Worm (Caenorhabditis elegans): ENCODE measurements around the gene Y38C1AA.7.
A peak's percentile ranks its signal among the peaks of the same experiment; 100 is the strongest.

Gene Y38C1AA.7

ce11 chrIV:141022-141421 lies 17.7 kb upstream of the Y38C1AA.7 start:
- TF ChIP-seq ceh-16 (tag; optimal IDR thresholded peaks at IDR 0.05) (no peak), R02D3.7 (tag; optimal IDR thresholded peaks at IDR 0.05) (no peak), zag-1 (tag; optimal IDR thresholded peaks at IDR 0.05) (no peak), ZK546.5 (tag; optimal IDR thresholded peaks at IDR 0.05) (no peak), lin-13 (GFP tag; optimal IDR thresholded peaks at IDR 0.05) (no peak), skn-1 (tag; optimal IDR thresholded peaks at IDR 0.05) (no peak), Y55F3AM.14 (GFP tag; optimal IDR thresholded peaks at IDR 0.05) (no peak), ztf-4 (tag; optimal IDR thresholded peaks at IDR 0.05) (no peak), blmp-1 (tag; optimal IDR thresholded peaks at IDR 0.05; ENCODE audit: insufficient read depth) (no peak)

ce11 chrIV:143807-144371 lies 14.9 kb upstream of the Y38C1AA.7 start:
- TF ChIP-seq ceh-16 (tag; optimal IDR thresholded peaks at IDR 0.05), result no peak
- TF ChIP-seq peb-1 (tag; optimal IDR thresholded peaks at IDR 0.05), result no peak
- no peak for TF ChIP-seq sma-9 (GFP tag; optimal IDR thresholded peaks at IDR 0.05)
- TF ChIP-seq sma-9 (tag; optimal IDR thresholded peaks at IDR 0.05), result no peak
- TF ChIP-seq lin-11 (tag; optimal IDR thresholded peaks at IDR 0.05), result peak; percentile 48
- no peak for TF ChIP-seq nhr-12 (tag; optimal IDR thresholded peaks at IDR 0.05)
- TF ChIP-seq unc-55 (GFP tag; optimal IDR thresholded peaks at IDR 0.05), result peak; percentile 66
- peak; percentile 20 for TF ChIP-seq snpc-4 (tag; optimal IDR thresholded peaks at IDR 0.05)
- no peak for TF ChIP-seq elt-1 (tag; optimal IDR thresholded peaks at IDR 0.05)
- TF ChIP-seq ceh-82 (tag; optimal IDR thresholded peaks at IDR 0.05), result no peak
- no peak for TF ChIP-seq sem-4 (tag; optimal IDR thresholded peaks at IDR 0.05)
- TF ChIP-seq mab-5 (tag; optimal IDR thresholded peaks at IDR 0.05), result peak; percentile 1
- TF ChIP-seq nhr-11 (tag; optimal IDR thresholded peaks at IDR 0.05), result no peak
- no peak for TF ChIP-seq sma-3 (GFP tag; optimal IDR thresholded peaks at IDR 0.05)
- peak; percentile 27 to 82 for TF ChIP-seq mdl-1 (tag; optimal IDR thresholded peaks at IDR 0.05)
- no peak for TF ChIP-seq ztf-1 (GFP tag; conservative IDR thresholded peaks at IDR 0.05)
- TF ChIP-seq ama-1 (optimal IDR thresholded peaks at IDR 0.05), result no peak
- no peak for TF ChIP-seq nhr-6 (tag; optimal IDR thresholded peaks at IDR 0.05)
- TF ChIP-seq crh-2 (tag; optimal IDR thresholded peaks at IDR 0.05), result peak; percentile 34
- no peak for TF ChIP-seq aly-2 (tag; optimal IDR thresholded peaks at IDR 0.05)
- TF ChIP-seq nhr-129 (tag; optimal IDR thresholded peaks at IDR 0.05), result peak; percentile 83
- no peak for TF ChIP-seq nhr-25 (tag; optimal IDR thresholded peaks at IDR 0.05)
- no peak for TF ChIP-seq nhr-23 (tag; optimal IDR thresholded peaks at IDR 0.05)
- peak; percentile 46 for TF ChIP-seq fos-1 (tag; optimal IDR thresholded peaks at IDR 0.05)
- peak; percentile 41 for TF ChIP-seq gmeb-1 (tag; optimal IDR thresholded peaks at IDR 0.05)
- TF ChIP-seq elt-3 (tag; optimal IDR thresholded peaks at IDR 0.05), result no peak
- TF ChIP-seq alr-1 (tag; optimal IDR thresholded peaks at IDR 0.05), result no peak
- TF ChIP-seq mbf-1 (tag; optimal IDR thresholded peaks at IDR 0.05), result no peak
- TF ChIP-seq ZK546.5 (tag; optimal IDR thresholded peaks at IDR 0.05), result no peak
- TF ChIP-seq ztf-11 (tag; optimal IDR thresholded peaks at IDR 0.05), result no peak
- no peak for TF ChIP-seq unc-39 (tag; optimal IDR thresholded peaks at IDR 0.05)
- TF ChIP-seq lin-13 (GFP tag; optimal IDR thresholded peaks at IDR 0.05), result peak; percentile 41
- no peak for TF ChIP-seq skn-1 (tag; optimal IDR thresholded peaks at IDR 0.05)
- TF ChIP-seq blmp-1 (tag; optimal IDR thresholded peaks at IDR 0.05; ENCODE audit: insufficient read depth), result no peak
- TF ChIP-seq nhr-237 (tag; optimal IDR thresholded peaks at IDR 0.05), result no peak
- TF ChIP-seq lin-39 (tag; optimal IDR thresholded peaks at IDR 0.05), result no peak
- TF ChIP-seq zag-1 (tag; optimal IDR thresholded peaks at IDR 0.05), result no peak
- TF ChIP-seq C34F6.9 (tag; optimal IDR thresholded peaks at IDR 0.05), result peak; percentile 50
- no peak for TF ChIP-seq dmd-4 (tag; optimal IDR thresholded peaks at IDR 0.05)
- no peak for TF ChIP-seq nhr-77 (tag; optimal IDR thresholded peaks at IDR 0.05)
- TF ChIP-seq egl-27 (tag; optimal IDR thresholded peaks at IDR 0.05), result no peak
- TF ChIP-seq nhr-10 (tag; optimal IDR thresholded peaks at IDR 0.05), result no peak
- TF ChIP-seq Y55F3AM.14 (GFP tag; optimal IDR thresholded peaks at IDR 0.05), result peak; percentile 7
- no peak for TF ChIP-seq ztf-4 (tag; optimal IDR thresholded peaks at IDR 0.05)
- no peak for TF ChIP-seq R02D3.7 (tag; optimal IDR thresholded peaks at IDR 0.05)
- TF ChIP-seq unc-62 (GFP tag; optimal IDR thresholded peaks at IDR 0.05), result no peak
- TF ChIP-seq lsy-2 (tag; optimal IDR thresholded peaks at IDR 0.05), result peak; percentile 32 to 55
- no peak for TF ChIP-seq nhr-21 (tag; optimal IDR thresholded peaks at IDR 0.05)
- TF ChIP-seq F13H6.1 (tag; optimal IDR thresholded peaks at IDR 0.05), result peak; percentile 56

Data from whole organism, L2 larva.